Fruit fly (Drosophila melanogaster) whole organism, embryonic: Measurements from ENCODE around the gene CG32437.

Source experiments
- CG10209 ChIP-seq: fragments of 200-800 bp; sonication (Bioruptor generic); optimal IDR thresholded peaks from 3 replicates; lab custom pipeline; 2017; ENCODE audit warnings: missing biosample characterization, mild to moderate bottlenecking, missing genetic modification characterization, missing genetic modification reagents
- CG1024 ChIP-seq: fragments of 200-800 bp; sonication (Bioruptor generic); IDR thresholded peaks from 2 replicates; pipeline ENCODE4 v1.3.6; 2022; ENCODE audit warnings: missing biosample characterization, missing genetic modification characterization
- CG11085 ChIP-seq: fragments of 200-800 bp; sonication (Bioruptor generic); IDR thresholded peaks from 2 replicates; pipeline ENCODE4 v1.3.6; 2022; ENCODE audit warnings: missing biosample characterization, missing genetic modification characterization
- CG11093 ChIP-seq: fragments of 200-800 bp; sonication (Bioruptor generic); IDR thresholded peaks from 3 replicates; pipeline ENCODE4 v1.3.6; 2022; ENCODE audit warnings: missing biosample characterization, missing genetic modification characterization
- CG12659 ChIP-seq: fragments of 200-800 bp; sonication (Bioruptor generic); optimal IDR thresholded peaks from 3 replicates; lab custom pipeline; 2017; ENCODE audit warnings: mild to moderate bottlenecking, missing biosample characterization, missing genetic modification reagents, missing genetic modification characterization
- CG13894 ChIP-seq: fragments of 200-800 bp; sonication (Bioruptor generic); optimal IDR thresholded peaks from 3 replicates; lab custom pipeline; 2018; ENCODE audit warnings: missing biosample characterization, mild to moderate bottlenecking, missing genetic modification characterization, moderate library complexity
- CG15696 ChIP-seq: fragments of 200-800 bp; sonication (Bioruptor generic); optimal IDR thresholded peaks from 2 replicates; lab custom pipeline; 2019; ENCODE audit warnings: missing biosample characterization, mild to moderate bottlenecking, missing genetic modification characterization, moderate library complexity
- CG17829 ChIP-seq: fragments of 200-800 bp; optimal IDR thresholded peaks from 2 replicates; lab custom pipeline; 2019; ENCODE audit warnings: missing biosample characterization, mild to moderate bottlenecking, missing genetic modification characterization, moderate library complexity
- CG17912 ChIP-seq: fragments of 200-800 bp; sonication (Bioruptor generic); optimal IDR thresholded peaks from 2 replicates; lab custom pipeline; 2018; ENCODE audit warnings: missing biosample characterization, mild to moderate bottlenecking, missing genetic modification characterization
- CG4730 ChIP-seq: fragments of 200-800 bp; sonication (Bioruptor generic); IDR thresholded peaks from 2 replicates; pipeline ENCODE4 v1.3.6; 2022; ENCODE audit warnings: missing biosample characterization, missing genetic modification characterization
- CG7839 ChIP-seq: fragments of 200-800 bp; sonication (Bioruptor generic); optimal IDR thresholded peaks from 3 replicates; lab custom pipeline; 2018; ENCODE audit warnings: missing biosample characterization, mild to moderate bottlenecking, missing genetic modification characterization, moderate library complexity
- CTCF ChIP-seq: fragments of 200-800 bp; sonication (Bioruptor generic); optimal IDR thresholded peaks from 2 replicates; lab custom pipeline; 2017; ENCODE audit warnings: missing biosample characterization, mild to moderate bottlenecking, missing genetic modification characterization, moderate library complexity
- CoRest ChIP-seq: fragments of 200-800 bp; sonication (Bioruptor generic); optimal IDR thresholded peaks from 3 replicates; lab custom pipeline; 2018; ENCODE audit warnings: missing biosample characterization, mild to moderate bottlenecking, missing genetic modification characterization, moderate library complexity
- Dad ChIP-seq: fragments of 200-800 bp; sonication (Bioruptor generic); optimal IDR thresholded peaks from 3 replicates; lab custom pipeline; 2016; ENCODE audit warnings: missing biosample characterization, missing genetic modification characterization
- Dref ChIP-seq: fragments of 200-800 bp; sonication (Bioruptor generic); IDR thresholded peaks from 2 replicates; pipeline ENCODE4 v1.3.6; 2022; ENCODE audit warnings: missing biosample characterization, missing genetic modification characterization
- H15 ChIP-seq: fragments of 200-800 bp; sonication (Bioruptor generic); IDR thresholded peaks from 3 replicates; pipeline ENCODE4 v1.3.6; 2022; ENCODE audit warnings: missing biosample characterization, missing genetic modification characterization
- Hmr ChIP-seq: fragments of 200-800 bp; sonication (Bioruptor generic); optimal IDR thresholded peaks from 3 replicates; lab custom pipeline; 2017; ENCODE audit warnings: mild to moderate bottlenecking, missing biosample characterization, missing genetic modification reagents, missing genetic modification characterization
- Mrtf ChIP-seq: fragments of 200-800 bp; sonication (Bioruptor generic); IDR thresholded peaks from 3 replicates; pipeline ENCODE4 v1.3.6; 2022; ENCODE audit warnings: missing biosample characterization, missing genetic modification characterization
- NFAT ChIP-seq: fragments of 200-800 bp; sonication (Bioruptor generic); IDR thresholded peaks from 2 replicates; pipeline ENCODE4 v1.3.6; 2022; ENCODE audit warnings: missing biosample characterization, missing genetic modification characterization
- NK7.1 ChIP-seq: fragments of 200-800 bp; sonication (Bioruptor generic); optimal IDR thresholded peaks from 3 replicates; lab custom pipeline; 2016; ENCODE audit warnings: missing biosample characterization, missing genetic modification characterization
- Pdp1 ChIP-seq, 2 experiments: fragments of 200-800 bp; sonication (Bioruptor generic); optimal IDR thresholded peaks; 3 replicates each; lab custom pipeline; 2016; ENCODE audit warnings: missing biosample characterization in 2 of 2, missing genetic modification characterization in 2 of 2, mild to moderate bottlenecking in 1 of 2, moderate library complexity in 1 of 2
- Spps ChIP-seq: fragments of 200-800 bp; sonication (Bioruptor generic); optimal IDR thresholded peaks from 2 replicates; lab custom pipeline; 2018; ENCODE audit warnings: missing biosample characterization, mild to moderate bottlenecking, missing genetic modification characterization
- TFAM ChIP-seq: fragments of 200-800 bp; sonication (Bioruptor generic); optimal IDR thresholded peaks from 2 replicates; lab custom pipeline; 2017; ENCODE audit warnings: missing biosample characterization, missing genetic modification characterization, inconsistent platforms
- Taf1 ChIP-seq: fragments of 200-800 bp; sonication (Bioruptor generic); IDR thresholded peaks from 2 replicates; pipeline ENCODE4 v1.3.6; 2022; ENCODE audit warnings: missing biosample characterization, missing genetic modification characterization
- ab ChIP-seq: fragments of 200-800 bp; sonication (Bioruptor generic); optimal IDR thresholded peaks from 2 replicates; lab custom pipeline; 2016; ENCODE audit warnings: missing biosample characterization, missing genetic modification characterization
- ash1 ChIP-seq: fragments of 200-800 bp; sonication (Bioruptor generic); optimal IDR thresholded peaks from 2 replicates; lab custom pipeline; 2018; ENCODE audit warnings: missing biosample characterization, mild to moderate bottlenecking, missing genetic modification characterization
- chinmo ChIP-seq: fragments of 200-800 bp; sonication (Bioruptor generic); IDR thresholded peaks from 4 replicates; pipeline ENCODE4 v1.3.6; 2022; ENCODE audit warnings: missing biosample characterization, missing genetic modification characterization; ENCODE audit not compliant: partially characterized antibody
- dysf ChIP-seq: fragments of 200-800 bp; sonication (Bioruptor generic); IDR thresholded peaks from 3 replicates; pipeline ENCODE4 v1.3.6; 2022; ENCODE audit warnings: missing biosample characterization, missing genetic modification characterization
- fd102C ChIP-seq: fragments of 200-800 bp; sonication (Bioruptor generic); optimal IDR thresholded peaks from 2 replicates; lab custom pipeline; 2018; ENCODE audit warnings: missing biosample characterization, mild to moderate bottlenecking, missing genetic modification characterization, moderate library complexity
- gsb ChIP-seq: fragments of 200-800 bp; sonication (Bioruptor generic); IDR thresholded peaks from 2 replicates; pipeline ENCODE4 v1.3.6; 2022; ENCODE audit warnings: missing biosample characterization, missing genetic modification characterization
- insv ChIP-seq, 2 experiments: fragments of 200-800 bp; sonication (Bioruptor generic); optimal IDR thresholded peaks; 3 replicates each; lab custom pipeline; 2016 to 2018; ENCODE audit warnings: missing biosample characterization in 2 of 2, missing genetic modification characterization in 2 of 2
- kah ChIP-seq: fragments of 200-800 bp; sonication (Bioruptor generic); optimal IDR thresholded peaks from 2 replicates; lab custom pipeline; 2018; ENCODE audit warnings: missing biosample characterization, mild to moderate bottlenecking, missing genetic modification characterization
- klu ChIP-seq: fragments of 200-800 bp; sonication (Bioruptor generic); IDR thresholded peaks from 2 replicates; pipeline ENCODE4 v1.3.6; 2022; ENCODE audit warnings: missing biosample characterization, missing genetic modification characterization
- lmd ChIP-seq: fragments of 200-800 bp; sonication (Bioruptor generic); IDR thresholded peaks from 2 replicates; pipeline ENCODE4 v1.3.6; 2022; ENCODE audit warnings: missing biosample characterization, missing genetic modification characterization
- luna ChIP-seq: fragments of 200-800 bp; sonication (Bioruptor generic); optimal IDR thresholded peaks from 2 replicates; lab custom pipeline; 2016; ENCODE audit warnings: missing biosample characterization, missing genetic modification characterization
- pan ChIP-seq, 4 experiments: fragments of >200 bp in 3 of 4; fragments of 200-800 bp in 1 of 4; sonication (Bioruptor generic) in 1 of 4; optimal IDR thresholded peaks in 3 of 4; IDR thresholded peaks in 1 of 4; 2 replicates each; pipeline versions ENCODE4 v1.3.6 to Lab custom; 2017 to 2022; ENCODE audit warnings: missing biosample characterization in 2 of 4, missing genetic modification characterization in 2 of 4, mixed read lengths in 1 of 4
- pnt ChIP-seq: fragments of 200-800 bp; sonication (Bioruptor generic); optimal IDR thresholded peaks from 3 replicates; lab custom pipeline; 2016; ENCODE audit warnings: missing biosample characterization, missing genetic modification characterization
- pros ChIP-seq: fragments of 200-800 bp; sonication (Bioruptor generic); optimal IDR thresholded peaks from 3 replicates; lab custom pipeline; 2019; ENCODE audit warnings: missing biosample characterization, mild to moderate bottlenecking, missing genetic modification characterization, moderate library complexity
- row ChIP-seq: fragments of 200-800 bp; sonication (Bioruptor generic); IDR thresholded peaks from 3 replicates; pipeline ENCODE4 v1.3.6; 2022; ENCODE audit warnings: missing biosample characterization, missing genetic modification characterization
- sc ChIP-seq, 3 experiments: fragments of >200 bp in 2 of 3; fragments of 200-800 bp in 1 of 3; sonication (Bioruptor generic) in 1 of 3; optimal IDR thresholded peaks; 2 replicates in 2 of 3; 3 replicates in 1 of 3; lab custom pipeline; 2017; ENCODE audit warnings: mild to moderate bottlenecking in 1 of 3, missing biosample characterization in 1 of 3, missing genetic modification characterization in 1 of 3, missing genetic modification reagents in 1 of 3
- sd ChIP-seq: fragments of 200-800 bp; sonication (Bioruptor generic); optimal IDR thresholded peaks from 3 replicates; lab custom pipeline; 2018; ENCODE audit warnings: missing biosample characterization, mild to moderate bottlenecking, missing genetic modification characterization, moderate library complexity
- seq ChIP-seq: fragments of 200-800 bp; sonication (Bioruptor generic); IDR thresholded peaks from 2 replicates; pipeline ENCODE4 v1.3.6; 2022; ENCODE audit warnings: missing biosample characterization, missing genetic modification characterization
- shn ChIP-seq: fragments of 200-800 bp; sonication (Bioruptor generic); optimal IDR thresholded peaks from 3 replicates; lab custom pipeline; 2016; ENCODE audit warnings: missing biosample characterization, missing genetic modification characterization
- sqz ChIP-seq: fragments of 200-800 bp; sonication (Bioruptor generic); optimal IDR thresholded peaks from 3 replicates; lab custom pipeline; 2018; ENCODE audit warnings: missing biosample characterization, mild to moderate bottlenecking, missing genetic modification characterization
- tin ChIP-seq: fragments of 200-800 bp; sonication (Bioruptor generic); optimal IDR thresholded peaks from 3 replicates; lab custom pipeline; 2016; ENCODE audit warnings: missing biosample characterization, missing genetic modification characterization
- tna ChIP-seq: fragments of 200-800 bp; sonication (Bioruptor generic); IDR thresholded peaks from 2 replicates; pipeline ENCODE4 v1.3.6; 2022; ENCODE audit warnings: missing biosample characterization, missing genetic modification characterization; ENCODE audit not compliant: partially characterized antibody
- tup ChIP-seq: fragments of 200-800 bp; sonication (Bioruptor generic); optimal IDR thresholded peaks from 2 replicates; lab custom pipeline; 2016; ENCODE audit warnings: missing biosample characterization, mild to moderate bottlenecking, missing genetic modification characterization, moderate library complexity
- twi ChIP-seq: fragments of 200-800 bp; optimal IDR thresholded peaks from 2 replicates; lab custom pipeline; 2019; ENCODE audit warnings: missing biosample characterization, mild to moderate bottlenecking, missing genetic modification characterization, moderate library complexity
- unpg ChIP-seq: fragments of 200-800 bp; sonication (Bioruptor generic); optimal IDR thresholded peaks from 3 replicates; lab custom pipeline; 2018; ENCODE audit warnings: missing biosample characterization, mild to moderate bottlenecking, missing genetic modification characterization, moderate library complexity

Gene CG32437

dm6 chr3L:21347197-21347831, 10.2 kb upstream of the CG32437 start (continued):
- TF ChIP-seq CG1024 (no peak), pnt (GFP tag; lab: Kevin White, UChicago) (peak; percentile 38), fd102C (peak; percentile 5), seq (peak; percentile 46; the same call in 1 of the 2 replicates), ash1 (no peak), CG17829 (tag; lab: Kevin White, UChicago) (peak; percentile 26), pan (optimal IDR thresholded peaks at IDR 0.05; lab: Kevin White, UChicago) (no peak), pan (GFP tag; optimal IDR thresholded peaks at IDR 0.05 in 1 of 2, IDR thresholded peaks at IDR 0.05 in 1 of 2) (peak in 1 of 2 experiments; percentile 38), CG11093 (GFP tag; lab: Robert Waterston, UW) (no peak), sc (optimal IDR thresholded peaks at IDR 0.05; lab: Kevin White, UChicago) (no peak), sc (GFP tag; optimal IDR thresholded peaks at IDR 0.05; lab: Kevin White, UChicago) (peak; percentile 69), shn (GFP tag; lab: Kevin White, UChicago) (peak; percentile 21), CTCF (GFP tag; lab: Kevin White, UChicago) (no peak), CG10209 (GFP tag; lab: Kevin White, UChicago) (peak; percentile 64), Pdp1 (GFP tag; optimal IDR thresholded peaks at IDR 0.05; lab: Kevin White, UChicago) (peak in 1 of 2 experiments; percentile 24), klu (GFP tag; lab: Robert Waterston, UW) (no peak), CoRest (tag; lab: Kevin White, UChicago) (peak; percentile 11), Hmr (GFP tag; lab: Kevin White, UChicago) (peak; percentile 59), CG4730 (GFP tag; lab: Robert Waterston, UW) (no peak), tna (GFP tag; lab: Robert Waterston, UW) (no peak), CG17912 (GFP tag; lab: Kevin White, UChicago) (no peak), Spps (tag; lab: Kevin White, UChicago) (no peak), lmd (GFP tag; lab: Robert Waterston, UW) (0 out of 2 replicates have a peak, but pooled peaks have one; percentile 17), TFAM (GFP tag; lab: Kevin White, UChicago) (no peak), ab (GFP tag; lab: Kevin White, UChicago) (no peak), Taf1 (GFP tag; lab: Robert Waterston, UW) (no peak), CG12659 (peak; percentile 19), unpg (GFP tag; lab: Kevin White, UChicago) (peak; percentile 52), gsb (no peak), Mrtf (GFP tag; lab: Robert Waterston, UW) (no peak), CG13894 (tag; lab: Kevin White, UChicago) (no peak), dysf (GFP tag; lab: Robert Waterston, UW) (peak; percentile 37; the same call in 1 of the 3 replicates), NK7.1 (GFP tag; lab: Kevin White, UChicago) (no peak), insv (GFP tag; optimal IDR thresholded peaks at IDR 0.05; lab: Kevin White, UChicago) (no peak), kah (GFP tag; lab: Kevin White, UChicago) (no peak), sqz (GFP tag; lab: Kevin White, UChicago) (no peak), tin (GFP tag; lab: Kevin White, UChicago) (peak; percentile 46), sd (no peak), tup (GFP tag; lab: Kevin White, UChicago) (no peak), twi (tag; lab: Kevin White, UChicago) (no peak), chinmo (no peak), luna (GFP tag; lab: Kevin White, UChicago) (no peak), NFAT (GFP tag; lab: Robert Waterston, UW) (no peak), CG11085 (no peak), Dad (peak; percentile 14), CG7839 (tag; lab: Kevin White, UChicago) (peak; percentile 78), H15 (GFP tag; lab: Robert Waterston, UW) (no peak), Dref (GFP tag; lab: Robert Waterston, UW) (no peak), row (peak; percentile 28; the same call in 1 of the 3 replicates), CG15696 (tag; lab: Kevin White, UChicago) (no peak), pros (no peak)
